Fruit fly (Drosophila melanogaster): ENCODE results near the gene CG14273.
A peak's percentile ranks its signal among the peaks of the same experiment; 100 is the strongest.

DNA sequence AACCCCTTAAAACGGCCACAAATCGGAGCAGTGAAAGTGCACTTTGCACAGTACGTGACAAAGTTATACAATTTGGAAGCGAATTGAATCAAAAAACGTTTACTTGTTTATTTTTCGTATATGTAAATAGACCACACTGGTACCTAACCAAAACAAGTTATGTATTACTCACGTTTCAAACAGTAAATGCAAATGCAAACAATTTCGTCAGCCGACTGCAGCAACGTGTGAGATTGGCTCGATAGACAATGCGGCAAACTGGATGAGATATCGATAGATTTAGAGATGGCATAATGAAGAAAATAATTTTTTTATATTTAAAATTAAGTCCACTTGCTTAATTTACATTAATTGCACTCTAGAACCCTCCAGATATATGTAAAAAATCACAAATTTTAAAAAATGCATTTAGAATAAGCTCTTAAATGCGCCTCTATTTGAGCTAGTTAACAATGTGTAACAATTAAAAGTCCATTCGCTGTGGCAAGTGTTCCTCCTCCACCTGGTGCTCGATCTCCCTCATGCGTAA lies 39.1 kb downstream of the CG14273 start, which contains the start of gene AlaRS:
- peak; percentile 90 for TF ChIP-seq Mnt (GFP tag; optimal IDR thresholded peaks at IDR 0.05)
- TF ChIP-seq cnc (optimal IDR thresholded peaks at IDR 0.05): no peak
- TF ChIP-seq CG14711 (tag; optimal IDR thresholded peaks at IDR 0.05): peak; percentile 52
- peak; percentile 70 for TF ChIP-seq CG11617 (GFP tag; optimal IDR thresholded peaks at IDR 0.05)
